Worm (Caenorhabditis elegans) whole organism, L1 larva: ENCODE results near the gene gcs-1.

Experiments
- C04F5.9 ChIP-seq: sonication (generic microtip); optimal IDR thresholded peaks from 2 replicates; lab custom pipeline; 2016; ENCODE audit warnings: missing genetic modification characterization, missing compliant biosample characterization
- C16A3.4 ChIP-seq: fragments of 150-350 bp; optimal IDR thresholded peaks from 2 replicates; lab custom pipeline; 2014; ENCODE audit warnings: missing biosample characterization, missing genetic modification characterization
- C34B4.2 ChIP-seq: sonication (generic microtip); optimal IDR thresholded peaks from 2 replicates; lab custom pipeline; 2017; ENCODE audit warnings: mild to moderate bottlenecking, missing genetic modification characterization, missing compliant biosample characterization
- aha-1 ChIP-seq: fragments of 150-350 bp; optimal IDR thresholded peaks from 2 replicates; lab custom pipeline; 2014; ENCODE audit warnings: missing biosample characterization, missing genetic modification characterization
- ama-1 ChIP-seq: fragments of 150-350 bp; optimal IDR thresholded peaks from 2 replicates; lab custom pipeline; 2014
- ceh-63 ChIP-seq: fragments of 200-800 bp; sonication (Bioruptor generic); optimal IDR thresholded peaks from 2 replicates; lab custom pipeline; 2018; ENCODE audit warnings: mild to moderate bottlenecking, missing genetic modification characterization, missing compliant biosample characterization
- ceh-88 ChIP-seq: fragments of 200-800 bp; sonication (Bioruptor generic); IDR thresholded peaks from 2 replicates; pipeline ENCODE4 v1.3.6; 2022; ENCODE audit warnings: missing genetic modification characterization, missing compliant biosample characterization
- ceh-90 ChIP-seq: sonication (generic microtip); optimal IDR thresholded peaks from 2 replicates; lab custom pipeline; 2016; ENCODE audit warnings: missing genetic modification characterization, missing compliant biosample characterization
- dsc-1 ChIP-seq: sonication (generic microtip); optimal IDR thresholded peaks from 2 replicates; lab custom pipeline; 2016; ENCODE audit warnings: mild to moderate bottlenecking, missing genetic modification characterization, missing compliant biosample characterization
- efl-1 ChIP-seq, 4 experiments: fragments of 150-350 bp; optimal IDR thresholded peaks in 3 of 4; peaks in 1 of 4; 1 replicate in 1 of 4; 2 replicates in 3 of 4; lab custom pipeline; 2014; ENCODE audit warnings: missing biosample characterization in 2 of 4, missing genetic modification characterization in 2 of 4, missing genetic modification reagents in 2 of 4
- efl-3 ChIP-seq: fragments of 200-800 bp; sonication (Bioruptor generic); optimal IDR thresholded peaks from 2 replicates; lab custom pipeline; 2018; ENCODE audit warnings: mild to moderate bottlenecking, missing genetic modification characterization, missing compliant biosample characterization
- egl-27 ChIP-seq, 2 experiments: fragments of 150-350 bp in 1 of 2; sonication (generic microtip); optimal IDR thresholded peaks; 3 replicates each; lab custom pipeline; 2017 to 2018; ENCODE audit warnings: missing biosample characterization in 2 of 2, missing genetic modification characterization in 2 of 2, missing genetic modification reagents in 2 of 2
- elt-2 ChIP-seq: sonication (generic microtip); optimal IDR thresholded peaks from 2 replicates; lab custom pipeline; 2016; ENCODE audit warnings: missing genetic modification characterization, mild to moderate bottlenecking, inconsistent platforms, missing compliant biosample characterization, missing genetic modification reagents
- elt-3 ChIP-seq, 6 experiments: fragments of 150-350 bp in 1 of 6; sonication (generic microtip); optimal IDR thresholded peaks; 2 replicates each; lab custom pipeline; 2017 to 2018; ENCODE audit warnings: missing biosample characterization in 6 of 6, missing genetic modification characterization in 6 of 6, inconsistent platforms in 1 of 6
- ets-5 ChIP-seq: fragments of 200-800 bp; sonication (Bioruptor generic); IDR thresholded peaks from 2 replicates; pipeline ENCODE4 v1.3.6; 2022; ENCODE audit warnings: missing genetic modification characterization, missing compliant biosample characterization
- fkh-10 ChIP-seq: sonication (generic microtip); optimal IDR thresholded peaks from 2 replicates; lab custom pipeline; 2017; ENCODE audit warnings: missing biosample characterization, missing genetic modification reagents, missing genetic modification characterization
- fkh-8 ChIP-seq: sonication (generic microtip); optimal IDR thresholded peaks from 2 replicates; lab custom pipeline; 2016; ENCODE audit warnings: mild to moderate bottlenecking, missing genetic modification characterization, missing compliant biosample characterization
- grh-1 ChIP-seq: fragments of 200-800 bp; sonication (Bioruptor generic); IDR thresholded peaks from 2 replicates; pipeline ENCODE4 v1.3.6; 2022; ENCODE audit warnings: missing genetic modification reagents, missing genetic modification characterization, missing compliant biosample characterization
- hpl-2 ChIP-seq: fragments of 150-350 bp; optimal IDR thresholded peaks from 2 replicates; lab custom pipeline; 2014; ENCODE audit warnings: missing biosample characterization, missing genetic modification reagents, missing genetic modification characterization
- irx-1 ChIP-seq: sonication (generic microtip); optimal IDR thresholded peaks from 2 replicates; lab custom pipeline; 2016; ENCODE audit warnings: missing genetic modification characterization, missing compliant biosample characterization
- isw-1 ChIP-seq: fragments of 200-800 bp; sonication (Bioruptor generic); IDR thresholded peaks from 2 replicates; pipeline ENCODE4 v1.3.6; 2022; ENCODE audit warnings: missing genetic modification characterization, missing compliant biosample characterization
- jun-1 ChIP-seq: fragments of 150-350 bp; optimal IDR thresholded peaks from 2 replicates; lab custom pipeline; 2014; ENCODE audit warnings: missing biosample characterization, missing genetic modification reagents, missing genetic modification characterization
- lin-13 ChIP-seq: fragments of 150-350 bp; optimal IDR thresholded peaks from 2 replicates; lab custom pipeline; 2014; ENCODE audit warnings: missing biosample characterization, missing genetic modification reagents, missing genetic modification characterization
- lin-35 ChIP-seq, 2 experiments: fragments of 150-350 bp; optimal IDR thresholded peaks; 2 replicates each; lab custom pipeline; 2014; ENCODE audit warnings: missing biosample characterization in 2 of 2, missing genetic modification characterization in 2 of 2, missing genetic modification reagents in 2 of 2
- lir-3 ChIP-seq: sonication (generic microtip); optimal IDR thresholded peaks from 2 replicates; lab custom pipeline; 2016; ENCODE audit warnings: mild to moderate bottlenecking, missing genetic modification characterization, moderate library complexity, missing compliant biosample characterization; ENCODE audit not compliant: poor library complexity
- lsy-2 ChIP-seq, 2 experiments: fragments of 150-350 bp; optimal IDR thresholded peaks; 2 replicates each; lab custom pipeline; 2014; ENCODE audit warnings: missing biosample characterization in 2 of 2, missing genetic modification characterization in 2 of 2
- mep-1 ChIP-seq: fragments of 150-350 bp; optimal IDR thresholded peaks from 2 replicates; lab custom pipeline; 2014; ENCODE audit warnings: missing biosample characterization, missing genetic modification characterization
- nhr-19 ChIP-seq: fragments of 200-800 bp; sonication (Bioruptor generic); conservative IDR thresholded peaks from 2 replicates; pipeline ENCODE4 v1.3.6; 2022; ENCODE audit warnings: missing genetic modification characterization, missing compliant biosample characterization
- nhr-20 ChIP-seq: sonication (generic microtip); optimal IDR thresholded peaks from 2 replicates; lab custom pipeline; 2016; ENCODE audit warnings: mild to moderate bottlenecking, missing genetic modification characterization, missing compliant biosample characterization
- nhr-47 ChIP-seq: sonication (generic microtip); optimal IDR thresholded peaks from 2 replicates; lab custom pipeline; 2016; ENCODE audit warnings: mild to moderate bottlenecking, missing genetic modification characterization, moderate library complexity, missing compliant biosample characterization
- nhr-71 ChIP-seq: sonication (generic microtip); optimal IDR thresholded peaks from 2 replicates; lab custom pipeline; 2016; ENCODE audit warnings: mild to moderate bottlenecking, missing genetic modification characterization, moderate library complexity, missing compliant biosample characterization
- nhr-76 ChIP-seq: sonication (generic microtip); optimal IDR thresholded peaks from 2 replicates; lab custom pipeline; 2017; ENCODE audit warnings: missing biosample characterization, missing genetic modification characterization
- nhr-77 ChIP-seq: fragments of 150-350 bp; optimal IDR thresholded peaks from 2 replicates; lab custom pipeline; 2014; ENCODE audit warnings: missing biosample characterization, missing genetic modification characterization
- nhr-84 ChIP-seq: sonication (generic microtip); optimal IDR thresholded peaks from 2 replicates; lab custom pipeline; 2017; ENCODE audit warnings: missing biosample characterization, missing genetic modification characterization
- nhr-85 ChIP-seq: sonication (generic microtip); peaks from one replicate; lab custom pipeline; 2016; ENCODE audit warnings: missing genetic modification characterization, inconsistent platforms, missing compliant biosample characterization
- nhr-90 ChIP-seq: sonication (generic microtip); optimal IDR thresholded peaks from 2 replicates; lab custom pipeline; 2016; ENCODE audit warnings: mild to moderate bottlenecking, missing genetic modification characterization, missing compliant biosample characterization; ENCODE audit not compliant: poor library complexity
- pax-3 ChIP-seq: fragments of 200-800 bp; sonication (Bioruptor generic); optimal IDR thresholded peaks from 2 replicates; lab custom pipeline; 2018; ENCODE audit warnings: mild to moderate bottlenecking, missing genetic modification characterization, moderate library complexity, missing compliant biosample characterization
- snpc-4 ChIP-seq: fragments of 150-350 bp; optimal IDR thresholded peaks from 2 replicates; lab custom pipeline; 2014; ENCODE audit warnings: missing biosample characterization, missing genetic modification characterization
- snu-23 ChIP-seq: sonication (generic microtip); optimal IDR thresholded peaks from 2 replicates; lab custom pipeline; 2016; ENCODE audit warnings: missing genetic modification characterization, missing compliant biosample characterization
- sox-4 ChIP-seq: sonication (generic microtip); optimal IDR thresholded peaks from 2 replicates; lab custom pipeline; 2016; ENCODE audit warnings: missing genetic modification characterization, missing compliant biosample characterization
- sptf-1 ChIP-seq: fragments of 150-350 bp; optimal IDR thresholded peaks from 2 replicates; lab custom pipeline; 2014; ENCODE audit warnings: missing biosample characterization, missing genetic modification characterization
- sup-37 ChIP-seq: fragments of 200-800 bp; sonication (Bioruptor generic); optimal IDR thresholded peaks from 2 replicates; lab custom pipeline; 2018; ENCODE audit warnings: mild to moderate bottlenecking, missing genetic modification characterization, missing compliant biosample characterization
- swsn-7 ChIP-seq: sonication (generic microtip); optimal IDR thresholded peaks from 2 replicates; lab custom pipeline; 2016; ENCODE audit warnings: missing genetic modification characterization, missing compliant biosample characterization
- tbx-2 ChIP-seq: sonication (generic microtip); optimal IDR thresholded peaks from 2 replicates; lab custom pipeline; 2016; ENCODE audit warnings: missing genetic modification characterization, missing compliant biosample characterization
- tlp-1 ChIP-seq: fragments of 150-350 bp; optimal IDR thresholded peaks from 2 replicates; lab custom pipeline; 2014; ENCODE audit warnings: missing biosample characterization, missing genetic modification characterization
- unc-130 ChIP-seq: fragments of 150-350 bp; optimal IDR thresholded peaks from 2 replicates; lab custom pipeline; 2017; ENCODE audit warnings: missing biosample characterization, missing genetic modification characterization, inconsistent platforms
- unc-30 ChIP-seq: sonication (generic microtip); optimal IDR thresholded peaks from 2 replicates; lab custom pipeline; 2017; ENCODE audit warnings: missing biosample characterization, missing genetic modification characterization
- unc-86 ChIP-seq: sonication (generic microtip); optimal IDR thresholded peaks from 2 replicates; lab custom pipeline; 2016; ENCODE audit warnings: missing genetic modification characterization, missing compliant biosample characterization
- unc-98 ChIP-seq: fragments of 200-800 bp; sonication (Bioruptor generic); IDR thresholded peaks from 2 replicates; pipeline ENCODE4 v1.3.6; 2022; ENCODE audit warnings: missing genetic modification characterization, missing compliant biosample characterization
- vab-15 ChIP-seq: sonication (generic microtip); optimal IDR thresholded peaks from 2 replicates; lab custom pipeline; 2017; ENCODE audit warnings: missing genotype, mild to moderate bottlenecking, missing genetic modification characterization, missing compliant biosample characterization

The gcs-1 gene

ce11 chrII:9061557-9062183, 23.6 kb upstream of the gcs-1 start (continued):
- TF ChIP-seq sptf-1 (tag; lab: Kevin White, UChicago), result no peak
- peak; percentile 66 to 67 for TF ChIP-seq lin-35 (GFP tag; optimal IDR thresholded peaks at IDR 0.05; lab: Kevin White, UChicago)
- TF ChIP-seq snpc-4 (tag; lab: Kevin White, UChicago), result no peak
- peak; percentile 74 for TF ChIP-seq unc-86 (tag; lab: Kevin White, UChicago)
- TF ChIP-seq lin-13, result peak; percentile 66
- no peak for TF ChIP-seq elt-3 (tag; optimal IDR thresholded peaks at IDR 0.05; lab: Kevin White, UChicago)
- TF ChIP-seq nhr-84 (tag; lab: Kevin White, UChicago), result no peak
- TF ChIP-seq hpl-2 (GFP tag; lab: Kevin White, UChicago), result no peak
- TF ChIP-seq dsc-1 (tag; lab: Kevin White, UChicago), result peak; percentile 71
- TF ChIP-seq sox-4, result no peak
- TF ChIP-seq sup-37 (GFP tag; lab: Kevin White, UChicago), result peak; percentile 45
- peak; percentile 72 to 81 for TF ChIP-seq lsy-2 (tag; optimal IDR thresholded peaks at IDR 0.05; lab: Kevin White, UChicago)
- no peak for TF ChIP-seq unc-98 (GFP tag; lab: Robert Waterston, UW)
- TF ChIP-seq fkh-10 (GFP tag; lab: Kevin White, UChicago), result peak; percentile 77
- TF ChIP-seq C34B4.2 (tag; lab: Kevin White, UChicago), result no peak
- TF ChIP-seq unc-130 (tag; lab: Kevin White, UChicago), result peak; percentile 26
- peak; percentile 51 for TF ChIP-seq aha-1 (tag; lab: Kevin White, UChicago)
- TF ChIP-seq snu-23 (GFP tag; lab: Kevin White, UChicago), result peak; percentile 84
- peak; percentile 47 for TF ChIP-seq isw-1
- TF ChIP-seq ceh-63 (GFP tag; lab: Kevin White, UChicago), result no peak
- no peak for TF ChIP-seq ama-1
- no peak for TF ChIP-seq nhr-76 (tag; lab: Kevin White, UChicago)
- TF ChIP-seq jun-1 (tag; lab: Kevin White, UChicago), result peak; percentile 47
- TF ChIP-seq tlp-1 (tag; lab: Kevin White, UChicago), result no peak
- no peak for TF ChIP-seq lir-3 (tag; lab: Kevin White, UChicago)
- TF ChIP-seq nhr-20, result peak; percentile 72
- peak; percentile 47 for TF ChIP-seq nhr-19 (GFP tag; lab: Robert Waterston, UW)
- no peak for TF ChIP-seq C04F5.9 (tag; lab: Kevin White, UChicago)
- no peak for TF ChIP-seq ceh-90 (tag; lab: Kevin White, UChicago)
- TF ChIP-seq nhr-71, result peak; percentile 89
- peak; percentile 31 for TF ChIP-seq irx-1 (tag; lab: Kevin White, UChicago)
- peak; percentile 54 to 66 for TF ChIP-seq efl-1 (optimal IDR thresholded peaks at IDR 0.05; lab: Kevin White, UChicago)
- TF ChIP-seq efl-1 (GFP tag; optimal IDR thresholded peaks at IDR 0.05 in 1 of 2; lab: Kevin White, UChicago), result peak; percentile 26 to 93
- TF ChIP-seq ceh-88 (GFP tag; lab: Robert Waterston, UW), result no peak
- peak; percentile 45 for TF ChIP-seq nhr-85 (tag; lab: Kevin White, UChicago)
- TF ChIP-seq egl-27 (tag; optimal IDR thresholded peaks at IDR 0.05; lab: Kevin White, UChicago), result no peak
- TF ChIP-seq unc-30 (tag; lab: Kevin White, UChicago), result no peak
- TF ChIP-seq mep-1 (tag; lab: Kevin White, UChicago), result peak; percentile 81

- TF ChIP-seq lin-13, result peak; percentile 29
- no peak for TF ChIP-seq unc-30 (tag; lab: Kevin White, UChicago)
- TF ChIP-seq nhr-20, result peak; percentile 48
- no peak for TF ChIP-seq C34B4.2 (tag; lab: Kevin White, UChicago)
- TF ChIP-seq tbx-2 (tag; lab: Kevin White, UChicago), result no peak
- no peak for TF ChIP-seq aha-1 (tag; lab: Kevin White, UChicago)
- peak; percentile 25 for TF ChIP-seq elt-2 (tag; lab: Kevin White, UChicago)
- TF ChIP-seq pax-3 (tag; lab: Kevin White, UChicago), result no peak
- TF ChIP-seq ama-1, result no peak
- TF ChIP-seq lir-3 (tag; lab: Kevin White, UChicago), result peak; percentile 10
- TF ChIP-seq C04F5.9 (tag; lab: Kevin White, UChicago), result no peak
- no peak for TF ChIP-seq sptf-1 (tag; lab: Kevin White, UChicago)
- TF ChIP-seq snpc-4 (tag; lab: Kevin White, UChicago), result no peak
- TF ChIP-seq vab-15 (tag; lab: Kevin White, UChicago), result no peak
- no peak for TF ChIP-seq grh-1
- TF ChIP-seq fkh-8 (tag; lab: Kevin White, UChicago), result no peak
- TF ChIP-seq nhr-47 (tag; lab: Kevin White, UChicago), result no peak
- TF ChIP-seq nhr-77, result no peak
- TF ChIP-seq fkh-10 (GFP tag; lab: Kevin White, UChicago), result no peak
- TF ChIP-seq nhr-90, result peak; percentile 16
- TF ChIP-seq C16A3.4, result peak; percentile 40
- TF ChIP-seq efl-3 (GFP tag; lab: Kevin White, UChicago), result no peak
- TF ChIP-seq ets-5 (GFP tag; lab: Robert Waterston, UW), result no peak
- no peak for TF ChIP-seq sox-4
- no peak for TF ChIP-seq snu-23 (GFP tag; lab: Kevin White, UChicago)
- no peak for TF ChIP-seq swsn-7
Observed at ce11 chrII:9061099-9061498, 23.0 kb upstream of the gcs-1 start, which contains the start of gene T24B8.3. Gene T24B8.3, minus strand, starts transcription at chrII:9061137.
